Worm (Caenorhabditis elegans): Measurements from ENCODE around the gene srx-1.

The srx-1 gene

DNA sequence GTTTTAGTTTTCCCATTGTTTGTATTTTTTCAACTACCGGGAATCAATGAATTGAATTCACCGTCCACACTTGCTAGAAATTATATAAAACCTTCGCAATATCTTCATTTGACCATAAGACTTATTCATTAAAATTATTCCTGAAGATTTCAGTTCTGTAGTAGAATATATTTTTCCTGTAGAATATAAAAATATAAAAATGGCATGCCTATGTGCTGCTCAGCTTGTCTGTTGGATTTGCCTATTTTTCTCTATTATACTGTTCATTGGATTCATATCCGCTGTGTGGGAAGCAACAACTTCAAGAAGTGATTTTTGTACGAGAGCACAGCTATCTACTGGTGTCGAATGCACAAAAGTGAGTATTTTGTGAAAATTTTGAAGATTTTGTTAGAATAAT is 11.8 kb upstream of the srx-1 start, which contains the start of gene F59E11.6:
Gene F59E11.6, plus strand, starts transcription at position 111 of the 400 bp plus-strand sequence.
- TF ChIP-seq mdl-1 (tag; optimal IDR thresholded peaks at IDR 0.05) (no peak), aha-1 (tag) (peak; percentile 89)

DNA sequence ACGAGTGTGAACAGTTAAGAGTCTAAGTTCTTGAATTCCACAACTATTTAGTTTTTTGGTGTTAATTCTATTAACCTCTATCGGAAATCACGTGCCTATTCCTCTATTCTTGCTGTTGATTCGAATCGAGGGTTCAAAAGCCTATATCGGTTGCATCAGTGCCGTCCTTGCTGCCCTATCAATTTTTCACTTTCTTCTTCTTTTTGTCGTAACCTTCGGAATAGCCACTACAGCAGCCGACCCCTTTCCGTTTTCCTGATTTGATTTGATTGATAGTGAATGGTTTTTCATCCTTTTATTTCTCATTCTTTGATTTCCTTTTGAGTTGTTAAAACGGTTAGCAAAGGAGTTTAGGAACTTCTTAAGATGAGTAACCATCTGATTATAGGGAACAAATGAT is 9.2 kb upstream of the srx-1 start:
- peak; percentile 39 for TF ChIP-seq nhr-28 (tag; optimal IDR thresholded peaks at IDR 0.05)
- TF ChIP-seq aha-1 (tag): peak; percentile 36
- no peak for TF ChIP-seq nhr-10 (tag; optimal IDR thresholded peaks at IDR 0.05)
- peak in 1 of 2 experiments; percentile 54 for TF ChIP-seq mdl-1 (tag; optimal IDR thresholded peaks at IDR 0.05)
- no peak for TF ChIP-seq lim-7 (GFP tag; IDR thresholded peaks at IDR 0.05)
- no peak for TF ChIP-seq mxl-2 (GFP tag; conservative IDR thresholded peaks at IDR 0.05)
- peak in 1 of 2 experiments; percentile 33 for TF ChIP-seq unc-62 (GFP tag; optimal IDR thresholded peaks at IDR 0.05 in 1 of 2)
- no peak for TF ChIP-seq unc-62 (tag; optimal IDR thresholded peaks at IDR 0.05)

DNA sequence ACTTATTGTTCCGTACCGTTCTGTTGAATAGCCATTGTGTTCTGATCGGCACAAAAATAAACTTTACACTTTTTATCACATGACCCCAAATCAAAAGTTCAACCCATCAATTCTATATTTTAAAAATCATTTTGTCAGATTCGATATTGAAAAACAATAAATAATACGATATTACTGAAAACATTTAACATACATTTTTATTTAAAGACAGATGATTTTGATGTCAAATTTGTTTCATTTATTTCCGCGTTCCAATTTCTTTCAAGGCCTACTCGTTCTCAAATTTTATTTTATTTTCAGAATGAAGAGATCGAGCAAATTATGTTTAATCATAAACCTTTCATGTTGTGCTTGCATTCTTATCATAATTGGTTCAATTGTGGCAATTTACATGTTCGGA is 8.7 kb upstream of the srx-1 start, which contains the start of gene F59E11.5:
Gene F59E11.5, plus strand, starts transcription at position 301 of the 400 bp plus-strand sequence.
- TF ChIP-seq jun-1 (tag; optimal IDR thresholded peaks at IDR 0.05) (no peak), F37D6.2 (tag; optimal IDR thresholded peaks at IDR 0.05) (no peak), lin-38 (GFP tag; IDR thresholded peaks at IDR 0.05) (no peak), nhr-28 (tag; optimal IDR thresholded peaks at IDR 0.05) (no peak), zfp-3 (GFP tag; conservative IDR thresholded peaks at IDR 0.05) (no peak), nhr-77 (tag; optimal IDR thresholded peaks at IDR 0.05) (no peak), ztf-11 (tag; optimal IDR thresholded peaks at IDR 0.05) (no peak)

DNA sequence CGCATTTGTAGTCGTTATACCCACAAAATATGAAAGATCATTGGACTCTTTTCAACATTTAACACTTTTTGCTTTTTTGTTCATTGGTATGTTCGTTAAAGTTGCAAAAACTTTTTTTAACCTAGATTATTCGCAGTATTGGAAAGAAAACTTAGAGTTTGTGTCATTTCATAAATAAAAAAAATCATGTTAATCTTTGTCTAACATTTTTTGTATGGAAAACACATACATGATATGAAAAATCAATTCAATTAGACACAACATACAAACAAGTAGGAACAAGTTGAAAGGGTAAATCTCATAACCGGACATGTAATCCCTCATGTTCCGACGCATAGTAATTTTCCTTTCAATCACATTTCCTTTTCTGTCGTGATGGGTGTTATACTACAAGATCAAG is 2.3 kb upstream of the srx-1 start, which contains the start of gene F59E11.2:
Gene F59E11.2, plus strand, starts transcription at position 301 of the 400 bp plus-strand sequence.
- TF ChIP-seq hmg-1.1 (GFP tag; IDR thresholded peaks at IDR 0.05) (no peak), lin-39 (tag; optimal IDR thresholded peaks at IDR 0.05) (no peak)

DNA sequence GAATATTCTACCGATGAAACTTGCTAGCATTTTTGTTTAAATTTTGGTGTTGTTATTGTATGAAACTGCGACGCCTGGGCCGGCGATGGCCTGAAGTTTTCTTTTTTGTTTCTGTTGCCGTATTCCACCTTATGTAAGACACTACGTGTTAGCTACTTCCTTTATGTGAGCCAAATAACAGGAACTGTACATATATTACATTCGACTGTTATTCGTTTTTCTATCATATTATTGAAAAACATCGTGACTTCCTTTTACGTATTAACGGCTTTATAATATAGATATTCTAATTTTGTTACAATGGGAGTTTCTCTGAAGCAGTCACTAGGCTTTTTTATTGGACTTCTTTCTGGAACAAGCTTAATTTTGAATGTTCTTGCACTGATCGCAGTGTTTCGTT is 1.8 kb downstream of the srx-1 start, which contains the start of gene srx-3:
Gene srx-3, plus strand, starts transcription at position 301 of the 400 bp plus-strand sequence.
- TF ChIP-seq unc-130 (GFP tag; optimal IDR thresholded peaks at IDR 0.05): no peak
- no peak for TF ChIP-seq ZK546.5 (tag; optimal IDR thresholded peaks at IDR 0.05)
- no peak for TF ChIP-seq fos-1 (tag; optimal IDR thresholded peaks at IDR 0.05)
- TF ChIP-seq madf-5 (GFP tag; IDR thresholded peaks at IDR 0.05): no peak

DNA sequence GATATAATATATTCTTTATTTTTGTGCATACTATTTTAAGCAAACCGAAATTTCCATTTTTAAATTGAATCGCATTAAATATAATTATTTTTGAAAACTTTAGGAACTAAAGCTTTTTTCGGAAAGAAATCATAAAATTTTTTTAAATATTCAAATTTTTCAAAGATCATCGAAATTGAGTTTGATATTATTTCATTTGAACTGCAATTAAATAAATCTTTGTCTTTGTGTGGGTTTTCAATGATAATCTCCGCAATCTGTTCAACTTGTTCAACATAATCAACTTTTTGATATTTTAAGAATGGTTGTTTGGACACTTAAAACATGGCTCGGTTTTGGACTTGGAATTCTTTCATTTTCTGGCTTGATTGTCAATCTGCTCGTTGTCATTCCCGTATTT is 5.7 kb downstream of the srx-1 start, which contains the start of gene srx-2:
Gene srx-2, plus strand, starts transcription at position 301 of the 400 bp plus-strand sequence.
- TF ChIP-seq F49E8.2 (tag; optimal IDR thresholded peaks at IDR 0.05; ENCODE audit: borderline replicate concordance): no peak
- TF ChIP-seq cey-2 (tag; optimal IDR thresholded peaks at IDR 0.05; ENCODE audit: borderline replicate concordance, insufficient read depth): no peak
- no peak for TF ChIP-seq egl-43 (GFP tag; IDR thresholded peaks at IDR 0.05)
- TF ChIP-seq dmd-6 (GFP tag; IDR thresholded peaks at IDR 0.05): no peak
- no peak for TF ChIP-seq hlh-30 (tag; optimal IDR thresholded peaks at IDR 0.05; ENCODE audit: insufficient read depth)
- TF ChIP-seq mdt-29 (GFP tag; IDR thresholded peaks at IDR 0.05): no peak
- TF ChIP-seq T20F7.1 (GFP tag; optimal IDR thresholded peaks at IDR 0.05): no peak
- no peak for TF ChIP-seq pha-4 (GFP tag; IDR thresholded peaks at IDR 0.05)
- TF ChIP-seq pha-4 (tag; optimal IDR thresholded peaks at IDR 0.05): no peak
- TF ChIP-seq nhr-10 (tag; optimal IDR thresholded peaks at IDR 0.05): no peak
- no peak for TF ChIP-seq ceh-82 (tag; optimal IDR thresholded peaks at IDR 0.05)
- no peak for TF ChIP-seq nhr-102 (tag; optimal IDR thresholded peaks at IDR 0.05)
- TF ChIP-seq ZK337.2 (GFP tag; IDR thresholded peaks at IDR 0.05): no peak
- no peak for TF ChIP-seq ZK546.5 (tag; optimal IDR thresholded peaks at IDR 0.05)
- no peak for TF ChIP-seq madf-9 (GFP tag; conservative IDR thresholded peaks at IDR 0.05)
- TF ChIP-seq pqm-1 (tag; optimal IDR thresholded peaks at IDR 0.05): no peak
- TF ChIP-seq mxl-2 (GFP tag; conservative IDR thresholded peaks at IDR 0.05): no peak
- no peak for TF ChIP-seq ceh-32 (tag; optimal IDR thresholded peaks at IDR 0.05; ENCODE audit: poor library complexity)
- no peak for TF ChIP-seq nhr-237 (tag; optimal IDR thresholded peaks at IDR 0.05)
- TF ChIP-seq aly-2 (tag; optimal IDR thresholded peaks at IDR 0.05): no peak
- no peak for TF ChIP-seq zfp-2 (tag; optimal IDR thresholded peaks at IDR 0.05)
